Worm (Caenorhabditis elegans) whole organism, L4 larva: ENCODE results near the gene R10F2.4.
"Not testable (repeated sequence)": the region's sequence is repeated elsewhere in the genome, so short reads cannot be mapped to it uniquely, and the experiment has no call there.

Experiments
- D1046.2 ChIP-seq: fragments of 200-800 bp; sonication (Bioruptor generic); IDR thresholded peaks from 2 replicates; pipeline ENCODE4 v1.3.6; 2022; ENCODE audit warnings: missing genetic modification characterization, missing compliant biosample characterization
- F49E8.2 ChIP-seq: sonication (generic microtip); optimal IDR thresholded peaks from 2 replicates; lab custom pipeline; 2016; ENCODE audit warnings: missing compliant biosample characterization, mild to moderate bottlenecking, missing genetic modification characterization, borderline replicate concordance
- Y105C5A.15 ChIP-seq: fragments of 200-800 bp; sonication (Bioruptor generic); IDR thresholded peaks from 2 replicates; pipeline ENCODE4 v1.3.6; 2022; ENCODE audit warnings: missing genetic modification characterization, missing compliant biosample characterization
- aha-1 ChIP-seq: fragments of 150-350 bp; peaks from one replicate; lab custom pipeline; 2014; ENCODE audit warnings: missing biosample characterization, missing genetic modification characterization
- arid-1 ChIP-seq: fragments of 200-800 bp; sonication (Bioruptor generic); conservative IDR thresholded peaks from 2 replicates; pipeline ENCODE4 v1.3.6; 2022; ENCODE audit warnings: missing genetic modification reagents, missing genetic modification characterization, missing compliant biosample characterization
- ceh-32 ChIP-seq: sonication (generic microtip); optimal IDR thresholded peaks from 2 replicates; lab custom pipeline; 2016; ENCODE audit warnings: mild to moderate bottlenecking, missing genetic modification characterization, missing compliant biosample characterization; ENCODE audit not compliant: poor library complexity
- ceh-62 ChIP-seq: sonication (generic microtip); optimal IDR thresholded peaks from 2 replicates; lab custom pipeline; 2017; ENCODE audit warnings: missing biosample characterization, missing genetic modification characterization
- daf-16 ChIP-seq, 3 experiments: sonication (generic microtip); optimal IDR thresholded peaks; 2 replicates each; lab custom pipeline; 2016 to 2017; ENCODE audit warnings: missing genetic modification characterization in 3 of 3, missing genetic modification reagents in 3 of 3, mild to moderate bottlenecking in 2 of 3, missing compliant biosample characterization in 2 of 3, missing biosample characterization in 1 of 3, moderate library complexity in 1 of 3
- daf-19 ChIP-seq: fragments of 200-800 bp; sonication (Bioruptor generic); conservative IDR thresholded peaks from 2 replicates; pipeline ENCODE4 v1.3.6; 2022; ENCODE audit warnings: missing genetic modification characterization, missing compliant biosample characterization
- dve-1 ChIP-seq: sonication (generic microtip); optimal IDR thresholded peaks from 2 replicates; lab custom pipeline; 2017; ENCODE audit warnings: antibody characterized with exemption, mild to moderate bottlenecking, missing genetic modification characterization, missing compliant biosample characterization; ENCODE audit not compliant: insufficient read depth
- egl-27 ChIP-seq: sonication (generic microtip); optimal IDR thresholded peaks from 3 replicates; lab custom pipeline; 2017; ENCODE audit warnings: missing biosample characterization, missing genetic modification reagents, missing genetic modification characterization
- egl-43 ChIP-seq: fragments of 200-800 bp; sonication (Bioruptor generic); IDR thresholded peaks from 2 replicates; pipeline ENCODE4 v1.3.6; 2022; ENCODE audit warnings: missing genetic modification reagents, missing genetic modification characterization, missing compliant biosample characterization
- fkh-10 ChIP-seq: fragments of 150-350 bp; optimal IDR thresholded peaks from 2 replicates; lab custom pipeline; 2014; ENCODE audit warnings: missing biosample characterization, missing genetic modification reagents, missing genetic modification characterization
- hlh-11 ChIP-seq: fragments of 200-800 bp; sonication (Bioruptor generic); optimal IDR thresholded peaks from 2 replicates; lab custom pipeline; 2018; ENCODE audit warnings: mild to moderate bottlenecking, missing genetic modification characterization, missing compliant biosample characterization
- lim-7 ChIP-seq: fragments of 200-800 bp; sonication (Bioruptor generic); IDR thresholded peaks from 2 replicates; pipeline ENCODE4 v1.3.6; 2022; ENCODE audit warnings: missing genetic modification characterization, missing compliant biosample characterization
- lin-1 ChIP-seq: fragments of 200-800 bp; sonication (Bioruptor generic); IDR thresholded peaks from 2 replicates; pipeline ENCODE4 v1.3.6; 2022; ENCODE audit warnings: missing genetic modification reagents, missing genetic modification characterization, missing compliant biosample characterization
- lin-13 ChIP-seq: fragments of 150-350 bp; optimal IDR thresholded peaks from 2 replicates; lab custom pipeline; 2014; ENCODE audit warnings: missing biosample characterization, missing genetic modification reagents, missing genetic modification characterization
- lin-15B ChIP-seq: fragments of 150-350 bp; sonication (generic microtip); optimal IDR thresholded peaks from 3 replicates; lab custom pipeline; 2014; ENCODE audit warnings: missing biosample characterization, missing genetic modification characterization
- lin-39 ChIP-seq: fragments of 150-350 bp; optimal IDR thresholded peaks from 2 replicates; lab custom pipeline; 2014; ENCODE audit warnings: missing biosample characterization, missing genetic modification reagents, missing genetic modification characterization
- lsy-2 ChIP-seq, 2 experiments: fragments of 150-350 bp in 1 of 2; sonication (generic microtip) in 1 of 2; optimal IDR thresholded peaks; 2 replicates each; lab custom pipeline; 2014 to 2017; ENCODE audit warnings: missing biosample characterization in 2 of 2, missing genetic modification characterization in 2 of 2
- mep-1 ChIP-seq: fragments of 150-350 bp; sonication (generic microtip); optimal IDR thresholded peaks from 3 replicates; lab custom pipeline; 2014; ENCODE audit warnings: missing biosample characterization, missing genetic modification characterization
- mxl-2 ChIP-seq: fragments of 200-800 bp; sonication (Bioruptor generic); conservative IDR thresholded peaks from 2 replicates; pipeline ENCODE4 v1.3.6; 2022; ENCODE audit warnings: missing genetic modification reagents, missing genetic modification characterization, missing compliant biosample characterization
- mxl-3 ChIP-seq: fragments of 200-800 bp; sonication (Bioruptor generic); optimal IDR thresholded peaks from 2 replicates; lab custom pipeline; 2018; ENCODE audit warnings: mild to moderate bottlenecking, missing genetic modification characterization, missing compliant biosample characterization
- nhr-102 ChIP-seq: sonication (generic microtip); optimal IDR thresholded peaks from 2 replicates; lab custom pipeline; 2016; ENCODE audit warnings: mild to moderate bottlenecking, missing genetic modification characterization, moderate library complexity, missing compliant biosample characterization
- nhr-111 ChIP-seq: fragments of 200-800 bp; sonication (Bioruptor generic); optimal IDR thresholded peaks from 2 replicates; lab custom pipeline; 2018; ENCODE audit warnings: mild to moderate bottlenecking, missing genetic modification characterization, missing compliant biosample characterization
- nhr-25 ChIP-seq: sonication (generic microtip); optimal IDR thresholded peaks from 2 replicates; lab custom pipeline; 2017; ENCODE audit warnings: missing genetic modification characterization, mild to moderate bottlenecking, missing compliant biosample characterization, antibody characterized with exemption, moderate library complexity, borderline replicate concordance; ENCODE audit not compliant: insufficient read depth
- nhr-6 ChIP-seq: fragments of 150-350 bp; optimal IDR thresholded peaks from 2 replicates; lab custom pipeline; 2014; ENCODE audit warnings: missing biosample characterization, missing genetic modification characterization
- pqm-1 ChIP-seq: sonication (generic microtip); optimal IDR thresholded peaks from 2 replicates; lab custom pipeline; 2017; ENCODE audit warnings: missing biosample characterization, missing genetic modification characterization
- rbr-2 ChIP-seq: sonication (generic microtip); optimal IDR thresholded peaks from 2 replicates; lab custom pipeline; 2016; ENCODE audit warnings: missing genotype, missing genetic modification characterization, missing compliant biosample characterization
- set-16 ChIP-seq: fragments of 200-800 bp; sonication (Bioruptor generic); IDR thresholded peaks from 2 replicates; pipeline ENCODE4 v1.3.6; 2022; ENCODE audit warnings: missing genetic modification reagents, missing genetic modification characterization, missing compliant biosample characterization
- snpc-1.2 ChIP-seq: fragments of 200-800 bp; sonication (Bioruptor generic); IDR thresholded peaks from 2 replicates; pipeline ENCODE4 v1.3.6; 2022; ENCODE audit warnings: missing genetic modification reagents, missing genetic modification characterization, missing compliant biosample characterization
- snpc-4 ChIP-seq: fragments of 150-350 bp; optimal IDR thresholded peaks from 2 replicates; lab custom pipeline; 2014; ENCODE audit warnings: missing biosample characterization, missing genetic modification characterization
- unc-130 ChIP-seq: sonication (generic microtip); optimal IDR thresholded peaks from 2 replicates; lab custom pipeline; 2016; ENCODE audit warnings: missing genetic modification reagents, missing genetic modification characterization, missing compliant biosample characterization
- unc-39 ChIP-seq: sonication (generic microtip); optimal IDR thresholded peaks from 2 replicates; lab custom pipeline; 2017; ENCODE audit warnings: missing biosample characterization, missing genetic modification characterization
- zfp-2 ChIP-seq: sonication (generic microtip); optimal IDR thresholded peaks from 2 replicates; lab custom pipeline; 2016; ENCODE audit warnings: mild to moderate bottlenecking, missing genetic modification characterization, missing compliant biosample characterization
- zip-11 ChIP-seq: fragments of 200-800 bp; sonication (Bioruptor generic); IDR thresholded peaks from 2 replicates; pipeline ENCODE4 v1.3.6; 2022; ENCODE audit warnings: missing genetic modification characterization, missing compliant biosample characterization
- ztf-11 ChIP-seq: fragments of 150-350 bp; optimal IDR thresholded peaks from 2 replicates; lab custom pipeline; 2014; ENCODE audit warnings: missing biosample characterization, missing genetic modification characterization
- ztf-7 ChIP-seq: fragments of 150-350 bp; optimal IDR thresholded peaks from 2 replicates; lab custom pipeline; 2014; ENCODE audit warnings: missing biosample characterization, missing genetic modification characterization

R10F2.4 gene

DNA sequence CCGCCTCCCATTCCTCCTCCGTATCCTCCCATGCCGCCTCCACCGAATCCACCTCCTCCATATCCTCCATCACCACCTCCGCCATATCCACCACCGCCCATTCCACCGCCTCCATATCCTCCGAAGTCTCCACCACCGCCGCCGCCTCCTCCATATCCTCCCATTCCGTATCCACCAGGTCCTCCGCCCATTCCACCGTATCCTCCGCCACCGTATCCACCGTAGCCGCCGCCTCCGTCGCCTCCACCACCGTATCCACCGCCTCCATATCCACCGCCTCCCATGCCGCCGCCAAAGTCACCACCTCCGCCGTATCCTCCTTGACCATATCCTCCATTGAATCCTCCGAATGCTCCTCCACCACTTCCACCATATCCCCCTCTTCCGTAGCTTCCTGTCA, 23.2 kb downstream of the R10F2.4 start:
- peak; percentile 95 for TF ChIP-seq set-16 (GFP tag; lab: Robert Waterston, UW)
- no peak for TF ChIP-seq lsy-2 (tag; optimal IDR thresholded peaks at IDR 0.05; lab: Kevin White, UChicago)
- TF ChIP-seq egl-43, result 0 out of 2 replicates have a peak, but pooled peaks have one; percentile 41
- TF ChIP-seq fkh-10 (GFP tag; lab: Kevin White, UChicago), result no peak
- TF ChIP-seq daf-19 (GFP tag; lab: Robert Waterston, UW), result no peak
- TF ChIP-seq F49E8.2 (tag; lab: Kevin White, UChicago), result no peak
- no peak for TF ChIP-seq aha-1 (tag; lab: Kevin White, UChicago)
- TF ChIP-seq mxl-3 (GFP tag; lab: Kevin White, UChicago), result no peak

DNA sequence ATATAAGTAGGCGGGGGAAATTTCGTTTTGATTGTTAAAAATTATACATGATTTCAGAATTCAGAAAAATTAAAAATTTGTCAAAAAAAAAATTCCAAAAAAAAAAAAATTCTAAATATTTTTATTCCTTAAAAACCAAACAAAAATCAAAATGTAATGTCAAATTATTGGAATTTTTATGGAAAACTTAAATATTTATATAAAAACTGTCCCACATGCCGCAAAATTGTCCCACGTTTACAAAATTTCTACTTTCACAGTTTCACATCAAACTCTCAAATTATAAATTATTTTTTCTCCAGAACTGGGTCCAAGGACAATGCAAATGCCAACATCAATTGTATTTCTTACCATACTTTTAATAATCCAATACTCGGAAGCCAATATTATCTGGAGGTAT, 31.5 kb downstream of the R10F2.4 start, which contains the start of gene F56F11.1:
F56F11.1 (plus strand) TSS at position 301 of the 400 bp plus-strand sequence.
- TF ChIP-seq D1046.2 (GFP tag; lab: Robert Waterston, UW) (no peak), nhr-25 (tag; lab: Kevin White, UChicago) (no peak), lim-7 (GFP tag; lab: Robert Waterston, UW) (no peak), zfp-2 (tag; lab: Kevin White, UChicago) (no peak), Y105C5A.15 (no peak), dve-1 (tag; lab: Kevin White, UChicago) (no peak), ztf-11 (tag; lab: Kevin White, UChicago) (no peak), pqm-1 (tag; lab: Kevin White, UChicago) (no peak), unc-39 (no peak), unc-130 (GFP tag; lab: Kevin White, UChicago) (no peak), rbr-2 (tag; lab: Kevin White, UChicago) (no peak), lin-13 (no peak), lin-15B (tag; lab: Kevin White, UChicago) (no peak), nhr-102 (no peak), zip-11 (GFP tag; lab: Robert Waterston, UW) (no peak)

DNA sequence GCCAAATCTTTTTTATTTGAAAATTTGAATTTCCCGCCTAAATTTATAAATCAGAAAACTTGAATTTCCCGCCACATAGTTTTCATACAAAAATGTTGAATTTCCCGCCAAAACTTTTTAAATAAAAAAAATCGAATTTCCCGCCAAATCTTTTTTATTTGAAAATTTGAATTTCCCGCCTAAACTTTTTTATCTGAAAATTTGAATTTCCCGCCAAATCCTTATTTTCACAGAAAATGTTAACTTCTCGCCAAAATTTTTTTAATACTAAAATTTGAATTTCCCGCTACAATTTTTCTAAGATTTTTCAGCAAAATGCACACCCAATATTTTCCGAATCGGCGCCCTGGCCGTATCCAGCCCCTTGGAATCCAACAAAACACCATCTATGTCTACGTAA, 40.9 kb downstream of the R10F2.4 start, which contains the start of gene F56F11.2:
F56F11.2 (plus strand) TSS at position 301 of the 400 bp plus-strand sequence.
- TF ChIP-seq nhr-6 (tag; lab: Kevin White, UChicago); egl-27 (tag; lab: Kevin White, UChicago); snpc-1.2 (GFP tag; lab: Robert Waterston, UW): not testable (repeated sequence)

DNA sequence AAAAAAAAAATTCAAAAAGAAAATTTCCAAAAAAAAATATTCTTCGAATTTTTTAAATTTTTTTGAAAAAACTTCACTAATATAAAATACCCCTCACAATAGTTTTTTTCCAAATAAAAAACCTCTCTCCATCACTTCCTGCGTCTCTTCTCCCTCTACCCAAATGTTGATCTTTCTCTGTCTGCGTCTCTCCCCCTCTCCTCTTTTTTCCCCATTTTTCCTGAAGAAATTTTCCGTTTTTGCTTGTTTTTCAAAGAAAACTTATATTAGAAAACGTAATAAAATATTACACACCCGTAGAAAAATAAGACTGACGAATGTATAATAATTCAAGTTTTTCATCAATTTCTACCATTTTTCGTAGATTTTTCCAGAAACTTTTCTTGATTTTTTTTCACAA, 41.8 kb downstream of the R10F2.4 start:
- peak in 1 of 2 experiments; percentile 32 for TF ChIP-seq daf-16 (GFP tag; optimal IDR thresholded peaks at IDR 0.05; lab: Kevin White, UChicago)
- TF ChIP-seq daf-16 (tag; optimal IDR thresholded peaks at IDR 0.05; lab: Kevin White, UChicago), result no peak
- TF ChIP-seq dve-1 (tag; lab: Kevin White, UChicago), result peak; percentile 18
- TF ChIP-seq arid-1 (GFP tag; lab: Robert Waterston, UW), result no peak
- TF ChIP-seq aha-1 (tag; lab: Kevin White, UChicago), result no peak
- peak in 1 of 2 experiments; percentile 17 for TF ChIP-seq lsy-2 (tag; optimal IDR thresholded peaks at IDR 0.05; lab: Kevin White, UChicago)
- no peak for TF ChIP-seq snpc-4 (tag; lab: Kevin White, UChicago)
- no peak for TF ChIP-seq mxl-3 (GFP tag; lab: Kevin White, UChicago)
- TF ChIP-seq ceh-32 (tag; lab: Kevin White, UChicago), result no peak
- TF ChIP-seq ceh-62 (tag; lab: Kevin White, UChicago), result no peak
- TF ChIP-seq ztf-7 (tag; lab: Kevin White, UChicago), result no peak
- no peak for TF ChIP-seq mxl-2 (GFP tag; lab: Robert Waterston, UW)
- TF ChIP-seq nhr-111, result no peak
- no peak for TF ChIP-seq mep-1 (tag; lab: Kevin White, UChicago)
- TF ChIP-seq hlh-11 (tag; lab: Kevin White, UChicago), result peak; percentile 13
- no peak for TF ChIP-seq lin-1 (GFP tag; lab: Robert Waterston, UW)
- no peak for TF ChIP-seq lin-39 (tag; lab: Kevin White, UChicago)
